Worm (Caenorhabditis elegans) whole organism, L1 larva: ENCODE measurements around the gene C05D11.13.

Experiments used
- C04F5.9 ChIP-seq: sonication (generic microtip); optimal IDR thresholded peaks from 2 replicates; lab custom pipeline; 2016; ENCODE audit warnings: missing genetic modification characterization, missing compliant biosample characterization
- aly-2 ChIP-seq: fragments of 150-350 bp; optimal IDR thresholded peaks from 2 replicates; lab custom pipeline; 2014; ENCODE audit warnings: missing biosample characterization, missing genetic modification characterization
- ama-1 ChIP-seq: fragments of 150-350 bp; optimal IDR thresholded peaks from 2 replicates; lab custom pipeline; 2014
- blmp-1 ChIP-seq: fragments of 150-350 bp; optimal IDR thresholded peaks from 2 replicates; lab custom pipeline; 2014; ENCODE audit warnings: missing biosample characterization, missing genetic modification characterization
- ceh-8 ChIP-seq: fragments of 200-800 bp; sonication (Bioruptor generic); optimal IDR thresholded peaks from 2 replicates; lab custom pipeline; 2018; ENCODE audit warnings: mild to moderate bottlenecking, missing genetic modification characterization, moderate library complexity, missing compliant biosample characterization
- dsc-1 ChIP-seq: sonication (generic microtip); optimal IDR thresholded peaks from 2 replicates; lab custom pipeline; 2016; ENCODE audit warnings: mild to moderate bottlenecking, missing genetic modification characterization, missing compliant biosample characterization
- efl-1 ChIP-seq, 4 experiments: fragments of 150-350 bp; optimal IDR thresholded peaks in 3 of 4; peaks in 1 of 4; 1 replicate in 1 of 4; 2 replicates in 3 of 4; lab custom pipeline; 2014; ENCODE audit warnings: missing biosample characterization in 2 of 4, missing genetic modification characterization in 2 of 4, missing genetic modification reagents in 2 of 4
- elt-3 ChIP-seq, 6 experiments: fragments of 150-350 bp in 1 of 6; sonication (generic microtip); optimal IDR thresholded peaks; 2 replicates each; lab custom pipeline; 2017 to 2018; ENCODE audit warnings: missing biosample characterization in 6 of 6, missing genetic modification characterization in 6 of 6, inconsistent platforms in 1 of 6
- ets-5 ChIP-seq: fragments of 200-800 bp; sonication (Bioruptor generic); IDR thresholded peaks from 2 replicates; pipeline ENCODE4 v1.3.6; 2022; ENCODE audit warnings: missing genetic modification characterization, missing compliant biosample characterization
- fkh-10 ChIP-seq: sonication (generic microtip); optimal IDR thresholded peaks from 2 replicates; lab custom pipeline; 2017; ENCODE audit warnings: missing biosample characterization, missing genetic modification reagents, missing genetic modification characterization
- fos-1 ChIP-seq: fragments of 150-350 bp; optimal IDR thresholded peaks from 2 replicates; lab custom pipeline; 2014; ENCODE audit warnings: missing biosample characterization, missing genetic modification characterization
- grh-1 ChIP-seq: fragments of 200-800 bp; sonication (Bioruptor generic); IDR thresholded peaks from 2 replicates; pipeline ENCODE4 v1.3.6; 2022; ENCODE audit warnings: missing genetic modification reagents, missing genetic modification characterization, missing compliant biosample characterization
- hpl-2 ChIP-seq: fragments of 150-350 bp; optimal IDR thresholded peaks from 2 replicates; lab custom pipeline; 2014; ENCODE audit warnings: missing biosample characterization, missing genetic modification reagents, missing genetic modification characterization
- lin-14 ChIP-seq: fragments of 200-800 bp; sonication (Bioruptor generic); optimal IDR thresholded peaks from 2 replicates; lab custom pipeline; 2018; ENCODE audit warnings: mild to moderate bottlenecking, missing genetic modification characterization, moderate library complexity, missing compliant biosample characterization
- lin-15B ChIP-seq: fragments of 150-350 bp; sonication (generic microtip); optimal IDR thresholded peaks from 3 replicates; lab custom pipeline; 2014; ENCODE audit warnings: missing biosample characterization, missing genetic modification characterization
- lin-39 ChIP-seq: fragments of 150-350 bp; optimal IDR thresholded peaks from 2 replicates; lab custom pipeline; 2014; ENCODE audit warnings: missing biosample characterization, missing genetic modification reagents, missing genetic modification characterization
- lir-3 ChIP-seq: sonication (generic microtip); optimal IDR thresholded peaks from 2 replicates; lab custom pipeline; 2016; ENCODE audit warnings: mild to moderate bottlenecking, missing genetic modification characterization, moderate library complexity, missing compliant biosample characterization; ENCODE audit not compliant: poor library complexity
- lsy-2 ChIP-seq, 2 experiments: fragments of 150-350 bp; optimal IDR thresholded peaks; 2 replicates each; lab custom pipeline; 2014; ENCODE audit warnings: missing biosample characterization in 2 of 2, missing genetic modification characterization in 2 of 2
- mdl-1 ChIP-seq, 2 experiments: fragments of 150-350 bp; optimal IDR thresholded peaks; 2 replicates each; lab custom pipeline; 2014 to 2017; ENCODE audit warnings: missing biosample characterization in 2 of 2, missing genetic modification characterization in 2 of 2, inconsistent platforms in 1 of 2
- nhr-12 ChIP-seq: sonication (generic microtip); optimal IDR thresholded peaks from 2 replicates; lab custom pipeline; 2017; ENCODE audit warnings: missing biosample characterization, missing genetic modification characterization
- nhr-19 ChIP-seq: fragments of 200-800 bp; sonication (Bioruptor generic); conservative IDR thresholded peaks from 2 replicates; pipeline ENCODE4 v1.3.6; 2022; ENCODE audit warnings: missing genetic modification characterization, missing compliant biosample characterization
- nhr-20 ChIP-seq: sonication (generic microtip); optimal IDR thresholded peaks from 2 replicates; lab custom pipeline; 2016; ENCODE audit warnings: mild to moderate bottlenecking, missing genetic modification characterization, missing compliant biosample characterization
- nhr-28 ChIP-seq: fragments of 150-350 bp; optimal IDR thresholded peaks from 2 replicates; lab custom pipeline; 2014; ENCODE audit warnings: missing biosample characterization, missing genetic modification characterization
- nhr-47 ChIP-seq: sonication (generic microtip); optimal IDR thresholded peaks from 2 replicates; lab custom pipeline; 2016; ENCODE audit warnings: mild to moderate bottlenecking, missing genetic modification characterization, moderate library complexity, missing compliant biosample characterization
- nhr-71 ChIP-seq: sonication (generic microtip); optimal IDR thresholded peaks from 2 replicates; lab custom pipeline; 2016; ENCODE audit warnings: mild to moderate bottlenecking, missing genetic modification characterization, moderate library complexity, missing compliant biosample characterization
- nhr-77 ChIP-seq: fragments of 150-350 bp; optimal IDR thresholded peaks from 2 replicates; lab custom pipeline; 2014; ENCODE audit warnings: missing biosample characterization, missing genetic modification characterization
- nhr-85 ChIP-seq: sonication (generic microtip); peaks from one replicate; lab custom pipeline; 2016; ENCODE audit warnings: missing genetic modification characterization, inconsistent platforms, missing compliant biosample characterization
- nhr-90 ChIP-seq: sonication (generic microtip); optimal IDR thresholded peaks from 2 replicates; lab custom pipeline; 2016; ENCODE audit warnings: mild to moderate bottlenecking, missing genetic modification characterization, missing compliant biosample characterization; ENCODE audit not compliant: poor library complexity
- pag-3 ChIP-seq: sonication (generic microtip); optimal IDR thresholded peaks from 2 replicates; lab custom pipeline; 2017; ENCODE audit warnings: missing genetic modification characterization, mild to moderate bottlenecking, missing compliant biosample characterization, antibody characterized with exemption, borderline replicate concordance; ENCODE audit not compliant: insufficient read depth
- pax-3 ChIP-seq: fragments of 200-800 bp; sonication (Bioruptor generic); optimal IDR thresholded peaks from 2 replicates; lab custom pipeline; 2018; ENCODE audit warnings: mild to moderate bottlenecking, missing genetic modification characterization, moderate library complexity, missing compliant biosample characterization
- snpc-4 ChIP-seq: fragments of 150-350 bp; optimal IDR thresholded peaks from 2 replicates; lab custom pipeline; 2014; ENCODE audit warnings: missing biosample characterization, missing genetic modification characterization
- snu-23 ChIP-seq: sonication (generic microtip); optimal IDR thresholded peaks from 2 replicates; lab custom pipeline; 2016; ENCODE audit warnings: missing genetic modification characterization, missing compliant biosample characterization
- sup-37 ChIP-seq: fragments of 200-800 bp; sonication (Bioruptor generic); optimal IDR thresholded peaks from 2 replicates; lab custom pipeline; 2018; ENCODE audit warnings: mild to moderate bottlenecking, missing genetic modification characterization, missing compliant biosample characterization
- tbx-2 ChIP-seq: sonication (generic microtip); optimal IDR thresholded peaks from 2 replicates; lab custom pipeline; 2016; ENCODE audit warnings: missing genetic modification characterization, missing compliant biosample characterization
- unc-130 ChIP-seq: fragments of 150-350 bp; optimal IDR thresholded peaks from 2 replicates; lab custom pipeline; 2017; ENCODE audit warnings: missing biosample characterization, missing genetic modification characterization, inconsistent platforms
- zag-1 ChIP-seq: fragments of 150-350 bp; optimal IDR thresholded peaks from 2 replicates; lab custom pipeline; 2014; ENCODE audit warnings: missing biosample characterization, missing genetic modification characterization
- ztf-4 ChIP-seq: fragments of 150-350 bp; optimal IDR thresholded peaks from 2 replicates; lab custom pipeline; 2014; ENCODE audit warnings: missing biosample characterization, missing genetic modification characterization

The C05D11.13 gene

DNA sequence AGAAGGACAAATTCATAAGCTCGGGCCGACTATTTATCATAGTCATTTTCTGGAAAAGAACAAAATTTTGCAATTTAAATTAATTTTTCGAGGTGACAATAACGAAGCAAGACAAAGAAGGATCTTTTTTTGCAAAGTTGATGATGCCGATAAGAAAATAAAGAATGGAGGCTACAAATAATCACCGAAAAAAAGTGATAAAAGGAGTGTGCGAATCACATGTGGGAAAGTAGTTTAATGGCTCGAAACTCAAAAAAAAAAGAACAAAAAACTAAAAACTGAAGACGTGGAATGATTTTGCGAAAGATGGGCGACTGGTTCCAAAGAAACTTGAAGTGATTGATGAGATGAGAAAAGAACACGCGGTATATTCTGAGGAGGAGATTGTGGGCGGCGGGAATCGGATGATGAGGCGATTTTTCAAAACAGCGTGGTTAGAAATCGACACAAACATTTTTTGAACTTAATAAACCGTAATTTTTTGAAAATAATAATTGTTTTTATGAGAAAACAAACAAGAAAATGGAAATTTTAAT, 24.9 kb downstream of the C05D11.13 start, which contains the start of gene atgl-1:
Gene atgl-1 (minus strand): TSS at position 51 of the 536 bp plus-strand sequence.
- TF ChIP-seq nhr-85 (tag; lab: Kevin White, UChicago) (peak; percentile 84), blmp-1 (tag; lab: Kevin White, UChicago) (peak; percentile 46), lin-14 (GFP tag; lab: Kevin White, UChicago) (peak; percentile 62), ets-5 (GFP tag; lab: Robert Waterston, UW) (no peak), efl-1 (optimal IDR thresholded peaks at IDR 0.05; lab: Kevin White, UChicago) (no peak), efl-1 (GFP tag; optimal IDR thresholded peaks at IDR 0.05 in 1 of 2; lab: Kevin White, UChicago) (peak in 1 of 2 experiments; percentile 51), elt-3 (tag; optimal IDR thresholded peaks at IDR 0.05; lab: Kevin White, UChicago) (peak in 1 of 6 experiments; percentile 18), nhr-12 (no peak), nhr-20 (tag; lab: Kevin White, UChicago) (peak; percentile 3), lsy-2 (tag; optimal IDR thresholded peaks at IDR 0.05; lab: Kevin White, UChicago) (no peak), nhr-71 (tag; lab: Kevin White, UChicago) (peak; percentile 37), unc-130 (tag; lab: Kevin White, UChicago) (no peak)

DNA sequence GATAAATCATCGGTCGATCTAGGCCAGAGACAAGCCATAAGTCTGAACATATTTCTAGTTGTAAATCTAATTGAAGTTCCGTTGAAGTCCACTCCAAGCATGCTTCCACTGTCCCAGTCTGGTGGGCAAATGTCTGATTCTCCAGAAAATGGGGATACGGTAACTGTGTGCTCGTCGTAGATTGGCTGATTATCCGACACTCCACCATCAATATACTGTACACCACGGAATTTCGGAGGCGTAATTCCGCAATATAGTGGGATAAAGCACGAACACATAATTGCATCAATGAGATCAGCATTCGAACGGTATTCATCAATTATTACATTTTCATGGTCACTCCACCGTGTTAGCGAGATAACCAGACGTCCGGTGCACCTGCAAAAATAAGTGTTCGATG, 26.1 kb downstream of the C05D11.13 start:
- TF ChIP-seq nhr-85 (tag; lab: Kevin White, UChicago) (peak; percentile 75), elt-3 (tag; optimal IDR thresholded peaks at IDR 0.05; lab: Kevin White, UChicago) (no peak)
- TF ChIP-seq, all 84 proteins: peak for 1

DNA sequence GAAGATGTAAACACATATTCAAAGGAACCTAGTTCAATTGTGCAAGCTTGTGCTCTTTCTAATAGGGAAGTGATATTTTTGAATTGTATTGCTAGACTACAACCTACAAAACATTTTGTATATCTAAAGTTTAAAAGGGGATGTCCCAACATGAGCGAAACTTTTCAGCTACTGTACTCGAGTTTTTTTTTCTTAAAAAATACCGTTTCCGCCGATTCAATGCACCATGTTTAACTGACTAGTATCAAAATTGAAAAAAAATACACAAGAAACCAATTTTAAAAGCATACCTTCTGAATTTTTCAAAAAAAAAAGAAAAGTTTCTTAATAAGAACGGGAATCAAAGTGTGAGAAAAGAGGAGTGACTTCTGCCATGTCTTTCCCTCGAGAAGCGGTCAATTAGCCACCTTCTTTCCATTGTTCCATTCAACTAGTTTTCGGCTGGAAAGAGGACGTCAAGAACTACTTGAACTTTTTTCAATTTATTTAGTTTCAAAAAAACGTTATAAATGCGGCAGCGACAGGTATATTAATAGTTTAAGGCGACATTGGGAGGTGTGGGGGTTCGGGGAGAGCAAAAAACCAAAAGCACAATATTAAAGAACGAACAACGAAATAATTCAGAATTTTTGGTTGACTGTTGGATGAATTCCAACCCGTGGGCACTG, 28.9 kb downstream of the C05D11.13 start, which contains the start of gene nas-4:
Gene nas-4 (minus strand): TSS at position 351 of the 668 bp plus-strand sequence.
- TF ChIP-seq nhr-20 (tag; lab: Kevin White, UChicago) (peak; percentile 5), nhr-71 (tag; lab: Kevin White, UChicago) (peak; percentile 45), zag-1 (tag; lab: Kevin White, UChicago) (no peak), ceh-8 (GFP tag; lab: Kevin White, UChicago) (no peak), C04F5.9 (tag; lab: Kevin White, UChicago) (no peak), nhr-77 (tag; lab: Kevin White, UChicago) (no peak), hpl-2 (no peak), pax-3 (tag; lab: Kevin White, UChicago) (no peak), fos-1 (tag; lab: Kevin White, UChicago) (no peak), fkh-10 (no peak), nhr-19 (GFP tag; lab: Robert Waterston, UW) (no peak), pag-3 (no peak), nhr-28 (tag; lab: Kevin White, UChicago) (no peak), nhr-90 (peak; percentile 40), dsc-1 (tag; lab: Kevin White, UChicago) (peak; percentile 7), tbx-2 (peak; percentile 27), grh-1 (GFP tag; lab: Robert Waterston, UW) (peak; percentile 32; the same call in 1 of the 2 replicates), nhr-47 (tag; lab: Kevin White, UChicago) (peak; percentile 42), mdl-1 (tag; optimal IDR thresholded peaks at IDR 0.05; lab: Kevin White, UChicago) (no peak), nhr-85 (tag; lab: Kevin White, UChicago) (peak; percentile 70), lir-3 (tag; lab: Kevin White, UChicago) (no peak), ama-1 (peak; percentile 38), ztf-4 (peak; percentile 41), snpc-4 (tag; lab: Kevin White, UChicago) (no peak), aly-2 (peak; percentile 39), lin-15B (tag; lab: Kevin White, UChicago) (no peak), sup-37 (GFP tag; lab: Kevin White, UChicago) (no peak), snu-23 (GFP tag; lab: Kevin White, UChicago) (peak; percentile 42), lin-39 (no peak)
